In the genomic region with DNA sequence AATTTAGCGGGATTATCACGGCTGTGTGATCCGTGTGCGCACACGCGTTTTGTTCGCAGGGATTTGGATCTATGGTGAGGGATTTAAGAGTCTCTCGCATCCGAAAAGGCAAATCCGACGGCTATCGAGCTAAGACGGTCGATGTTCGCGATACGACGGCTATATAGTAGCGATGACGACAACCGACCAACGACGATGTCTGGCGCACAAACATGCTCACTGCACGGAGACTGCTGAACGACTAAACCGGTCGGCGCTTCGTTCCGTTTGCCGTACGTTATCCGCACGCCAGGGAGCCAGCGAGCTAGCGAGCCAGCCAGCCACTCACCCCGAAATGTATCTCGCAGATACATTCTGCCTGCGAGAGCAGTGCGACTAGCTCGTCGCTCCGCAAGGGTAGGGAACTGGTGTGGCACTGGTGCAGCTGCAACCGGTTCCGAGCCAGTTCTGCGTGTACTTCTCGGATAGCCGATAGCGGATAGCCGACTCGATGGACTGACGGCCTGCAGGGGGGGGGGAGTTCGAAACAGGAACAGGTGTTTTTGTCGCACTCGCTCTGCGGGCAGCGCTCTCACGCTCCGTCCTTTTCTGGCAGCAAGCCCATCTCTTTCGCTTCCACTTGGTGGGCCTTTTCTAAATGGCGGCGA, we compare ENCODE assay signal across 1 fruit fly cellular context.
TF ChIP-seq lines count a peak whose summit lies in the region.

Gene tup (minus strand): TSS at position 248 of the 647 bp plus-strand sequence.

TF ChIP-seq in whole organism, embryonic, 481 proteins besides CTCF, POLR2A, EP300 and RAD21 (continued from another document):
- TF ChIP-seq amos (GFP tag; IDR thresholded peaks at IDR 0.05; lab: Robert Waterston, UW; ENCODE audit: partially characterized antibody) (peak; percentile 27; the same call in 1 of the 2 replicates), CG5953 (GFP tag; IDR thresholded peaks at IDR 0.05; lab: Robert Waterston, UW) (0 out of 2 replicates have a peak, but pooled peaks have one; percentile 8), pros (GFP tag; optimal IDR thresholded peaks at IDR 0.05; lab: Kevin White, UChicago) (peak; percentile 47), Jarid2 (GFP tag; optimal IDR thresholded peaks at IDR 0.05; lab: Kevin White, UChicago) (peak; percentile 91), Rfx (GFP tag; IDR thresholded peaks at IDR 0.05; lab: Robert Waterston, UW) (0 out of 2 replicates have a peak, but pooled peaks have one; percentile 22), CG11398 (GFP tag; optimal IDR thresholded peaks at IDR 0.05; lab: Kevin White, UChicago) (no peak), Dll (GFP tag; IDR thresholded peaks at IDR 0.05; lab: Robert Waterston, UW; ENCODE audit: partially characterized antibody) (0 out of 4 replicates have a peak, but pooled peaks have one; percentile 24), Side (GFP tag; optimal IDR thresholded peaks at IDR 0.05; lab: Kevin White, UChicago) (peak; percentile 58), gcm2 (GFP tag; optimal IDR thresholded peaks at IDR 0.05; lab: Kevin White, UChicago) (peak; percentile 25), CG10321 (GFP tag; IDR thresholded peaks at IDR 0.05; lab: Robert Waterston, UW) (peak; percentile 98), CG1832 (GFP tag; optimal IDR thresholded peaks at IDR 0.05; lab: Kevin White, UChicago) (peak; percentile 99), sim (GFP tag; IDR thresholded peaks at IDR 0.05; lab: Robert Waterston, UW) (no peak), wor (GFP tag; IDR thresholded peaks at IDR 0.05; lab: Robert Waterston, UW) (0 out of 2 replicates have a peak, but pooled peaks have one; percentile 22), HLHmδ (GFP tag; optimal IDR thresholded peaks at IDR 0.05; lab: Kevin White, UChicago) (peak; percentile 41), CG9727 (GFP tag; optimal IDR thresholded peaks at IDR 0.05; lab: Kevin White, UChicago) (no peak), CG43689 (GFP tag; IDR thresholded peaks at IDR 0.05; lab: Robert Waterston, UW) (no peak), kah (GFP tag; optimal IDR thresholded peaks at IDR 0.05; lab: Kevin White, UChicago) (peak; percentile 88), bbx (GFP tag; IDR thresholded peaks at IDR 0.05; lab: Robert Waterston, UW; ENCODE audit: partially characterized antibody) (peak; percentile 63), Ada2b (GFP tag; IDR thresholded peaks at IDR 0.05; lab: Robert Waterston, UW) (no peak), Bgb (GFP tag; IDR thresholded peaks at IDR 0.05; lab: Robert Waterston, UW; ENCODE audit: partially characterized antibody) (peak; percentile 24; the same call in 1 of the 2 replicates), CG11723 (GFP tag; optimal IDR thresholded peaks at IDR 0.05; lab: Kevin White, UChicago) (peak; percentile 1), ttk (GFP tag; IDR thresholded peaks at IDR 0.05; lab: Robert Waterston, UW) (peak; percentile 85), CG1529 (GFP tag; optimal IDR thresholded peaks at IDR 0.05; lab: Kevin White, UChicago) (no peak), seq (GFP tag; IDR thresholded peaks at IDR 0.05; lab: Robert Waterston, UW) (peak; percentile 88), MBD-R2 (GFP tag; IDR thresholded peaks at IDR 0.05; lab: Robert Waterston, UW) (no peak), mirr (GFP tag; optimal IDR thresholded peaks at IDR 0.05; lab: Kevin White, UChicago) (peak; percentile 1), CG17328 (GFP tag; IDR thresholded peaks at IDR 0.05; lab: Robert Waterston, UW) (peak; percentile 46), CG15514 (GFP tag; optimal IDR thresholded peaks at IDR 0.05; lab: Kevin White, UChicago) (peak; percentile 73), Sox102F (GFP tag; optimal IDR thresholded peaks at IDR 0.05; lab: Kevin White, UChicago) (no peak), cas (GFP tag; IDR thresholded peaks at IDR 0.05; lab: Robert Waterston, UW) (no peak), CG3281 (GFP tag; optimal IDR thresholded peaks at IDR 0.05; lab: Kevin White, UChicago) (no peak), grau (tag; optimal IDR thresholded peaks at IDR 0.05; lab: Kevin White, UChicago) (peak; percentile 1), gsb-n (tag; optimal IDR thresholded peaks at IDR 0.05; lab: Kevin White, UChicago) (peak; percentile 43), E2f2 (GFP tag; IDR thresholded peaks at IDR 0.05; lab: Robert Waterston, UW) (0 out of 2 replicates have a peak, but pooled peaks have one; percentile 12), Ssrp (tag; optimal IDR thresholded peaks at IDR 0.05; lab: Kevin White, UChicago) (no peak), tll (GFP tag; optimal IDR thresholded peaks at IDR 0.05; lab: Kevin White, UChicago) (peak in 1 of 2 experiments; percentile 4), knrl (GFP tag; IDR thresholded peaks at IDR 0.05; lab: Robert Waterston, UW; ENCODE audit: partially characterized antibody) (peak; percentile 39; the same call in 2 of the 3 replicates), HLH3B (GFP tag; IDR thresholded peaks at IDR 0.05; lab: Robert Waterston, UW) (0 out of 2 replicates have a peak, but pooled peaks have one; percentile 10), peb (GFP tag; IDR thresholded peaks at IDR 0.05; lab: Robert Waterston, UW) (no peak), oc (tag; optimal IDR thresholded peaks at IDR 0.05; lab: Kevin White, UChicago) (peak; percentile 29), Scr (GFP tag; IDR thresholded peaks at IDR 0.05; lab: Robert Waterston, UW; ENCODE audit: partially characterized antibody) (peak; percentile 45), abd-A (tag; optimal IDR thresholded peaks at IDR 0.05; lab: Kevin White, UChicago) (peak; percentile 78), Adf1 (GFP tag; IDR thresholded peaks at IDR 0.05; lab: Robert Waterston, UW) (peak; percentile 91), CG7786 (GFP tag; optimal IDR thresholded peaks at IDR 0.05; lab: Kevin White, UChicago) (no peak), CG32532 (GFP tag; IDR thresholded peaks at IDR 0.05; lab: Robert Waterston, UW) (0 out of 2 replicates have a peak, but pooled peaks have one; percentile 11), gcm (GFP tag; optimal IDR thresholded peaks at IDR 0.05; lab: Kevin White, UChicago) (peak; percentile 77), esg (GFP tag; conservative IDR thresholded peaks at IDR 0.05; lab: Robert Waterston, UW) (peak; percentile 29), CG7271 (tag; optimal IDR thresholded peaks at IDR 0.05; lab: Kevin White, UChicago) (peak; percentile 7), Mad (GFP tag; optimal IDR thresholded peaks at IDR 0.05; lab: Kevin White, UChicago) (peak; percentile 7), so (GFP tag; IDR thresholded peaks at IDR 0.05; lab: Robert Waterston, UW) (peak; percentile 76; the same call in 1 of the 3 replicates), Fer2 (tag; optimal IDR thresholded peaks at IDR 0.05; lab: Kevin White, UChicago) (no peak), Tbp (GFP tag; optimal IDR thresholded peaks at IDR 0.05; lab: Kevin White, UChicago) (peak; percentile 8), unpg (GFP tag; optimal IDR thresholded peaks at IDR 0.05; lab: Kevin White, UChicago) (no peak), gce (GFP tag; IDR thresholded peaks at IDR 0.05; lab: Robert Waterston, UW) (peak; percentile 6; the same call in 1 of the 3 replicates), lov (optimal IDR thresholded peaks at IDR 0.05; lab: Kevin White, UChicago) (no peak), lov (GFP tag; IDR thresholded peaks at IDR 0.05; lab: Robert Waterston, UW) (0 out of 3 replicates have a peak, but pooled peaks have one; percentile 63), chinmo (GFP tag; IDR thresholded peaks at IDR 0.05; lab: Robert Waterston, UW; ENCODE audit: partially characterized antibody) (peak; percentile 97), CG17829 (tag; optimal IDR thresholded peaks at IDR 0.05; lab: Kevin White, UChicago) (peak; percentile 36), ftz-f1 (GFP tag; optimal IDR thresholded peaks at IDR 0.05; lab: Kevin White, UChicago) (peak; percentile 52), sd (tag; optimal IDR thresholded peaks at IDR 0.05; lab: Kevin White, UChicago) (peak; percentile 27), CG8478 (optimal IDR thresholded peaks at IDR 0.05; lab: Kevin White, UChicago) (peak; percentile 96), crol (GFP tag; IDR thresholded peaks at IDR 0.05; lab: Robert Waterston, UW) (peak; percentile 100), Doc3 (GFP tag; IDR thresholded peaks at IDR 0.05; lab: Robert Waterston, UW; ENCODE audit: partially characterized antibody) (no peak), fd64A (GFP tag; optimal IDR thresholded peaks at IDR 0.05; lab: Kevin White, UChicago) (peak; percentile 26), CG33557 (GFP tag; optimal IDR thresholded peaks at IDR 0.05; lab: Kevin White, UChicago) (peak; percentile 26), chm (GFP tag; IDR thresholded peaks at IDR 0.05; lab: Robert Waterston, UW) (peak; percentile 50), kni (GFP tag; optimal IDR thresholded peaks at IDR 0.05; lab: Kevin White, UChicago) (peak; percentile 89), CG6689 (GFP tag; IDR thresholded peaks at IDR 0.05; lab: Robert Waterston, UW) (peak; percentile 25; the same call in 1 of the 2 replicates), Trl (optimal IDR thresholded peaks at IDR 0.05; lab: Kevin White, UChicago) (peak; percentile 2 to 7), Trl (GFP tag; optimal IDR thresholded peaks at IDR 0.05; lab: Kevin White, UChicago) (no peak), CG13894 (tag; optimal IDR thresholded peaks at IDR 0.05; lab: Kevin White, UChicago) (peak; percentile 31), scrt (GFP tag; optimal IDR thresholded peaks at IDR 0.05; lab: Kevin White, UChicago) (peak; percentile 51), Hmr (GFP tag; optimal IDR thresholded peaks at IDR 0.05; lab: Kevin White, UChicago) (peak; percentile 2), C15 (GFP tag; IDR thresholded peaks at IDR 0.05; lab: Robert Waterston, UW) (no peak), Drgx (GFP tag; IDR thresholded peaks at IDR 0.05; lab: Robert Waterston, UW) (peak; percentile 32; the same call in 1 of the 2 replicates), CG13287 (GFP tag; IDR thresholded peaks at IDR 0.05; lab: Robert Waterston, UW; ENCODE audit: partially characterized antibody) (peak; percentile 32; the same call in 1 of the 2 replicates), nmo (GFP tag; optimal IDR thresholded peaks at IDR 0.05; lab: Kevin White, UChicago) (peak; percentile 55), Opbp (GFP tag; IDR thresholded peaks at IDR 0.05; lab: Robert Waterston, UW; ENCODE audit: partially characterized antibody) (peak; percentile 31; the same call in 2 of the 3 replicates), nerfin-1 (tag; optimal IDR thresholded peaks at IDR 0.05; lab: Kevin White, UChicago) (peak; percentile 10), CG7745 (tag; optimal IDR thresholded peaks at IDR 0.05; lab: Kevin White, UChicago) (peak; percentile 49), nom (GFP tag; optimal IDR thresholded peaks at IDR 0.05; lab: Kevin White, UChicago) (peak; percentile 43), Blimp-1 (GFP tag; optimal IDR thresholded peaks at IDR 0.05; lab: Kevin White, UChicago) (no peak), CG16813 (GFP tag; IDR thresholded peaks at IDR 0.05; lab: Robert Waterston, UW; ENCODE audit: partially characterized antibody) (peak; percentile 28; the same call in 1 of the 3 replicates), sens (GFP tag; lab: Kevin White, UChicago) (peak; percentile 86), phol (tag; optimal IDR thresholded peaks at IDR 0.05; lab: Kevin White, UChicago) (peak; percentile 25), CoRest (tag; optimal IDR thresholded peaks at IDR 0.05; lab: Kevin White, UChicago) (peak; percentile 75), Med (GFP tag; lab: Kevin White, UChicago) (peak; percentile 72), HLH4C (GFP tag; IDR thresholded peaks at IDR 0.05; lab: Robert Waterston, UW; ENCODE audit: partially characterized antibody) (peak; percentile 49; the same call in 2 of the 3 replicates), insv (GFP tag; optimal IDR thresholded peaks at IDR 0.05; lab: Kevin White, UChicago) (peak in 1 of 2 experiments; percentile 50), CrebB (tag; optimal IDR thresholded peaks at IDR 0.05; lab: Kevin White, UChicago) (peak; percentile 1), CG10543 (GFP tag; optimal IDR thresholded peaks at IDR 0.05; lab: Kevin White, UChicago) (peak; percentile 71), CG10267 (tag; optimal IDR thresholded peaks at IDR 0.05; lab: Kevin White, UChicago) (no peak), sna (GFP tag; IDR thresholded peaks at IDR 0.05; lab: Robert Waterston, UW; ENCODE audit: partially characterized antibody) (0 out of 2 replicates have a peak, but pooled peaks have one; percentile 39), CG8924 (tag; optimal IDR thresholded peaks at IDR 0.05; lab: Kevin White, UChicago) (peak; percentile 17), her (GFP tag; optimal IDR thresholded peaks at IDR 0.05; lab: Kevin White, UChicago) (peak; percentile 4), nau (GFP tag; optimal IDR thresholded peaks at IDR 0.05; lab: Kevin White, UChicago) (peak; percentile 42), jing (GFP tag; optimal IDR thresholded peaks at IDR 0.05; lab: Kevin White, UChicago) (peak; percentile 53)
